Worm (Caenorhabditis elegans) whole organism, L2 larva: ENCODE measurements around the gene ZK354.6.
"Not testable (repeated sequence)": the region's sequence is repeated elsewhere in the genome, so short reads cannot be mapped to it uniquely, and the experiment has no call there.

Experiments used
- F13H6.1 ChIP-seq: sonication (generic microtip); optimal IDR thresholded peaks from 2 replicates; lab custom pipeline; 2016; ENCODE audit warnings: missing genetic modification characterization, missing compliant biosample characterization
- R02D3.7 ChIP-seq: fragments of 150-350 bp; optimal IDR thresholded peaks from 2 replicates; lab custom pipeline; 2014; ENCODE audit warnings: missing biosample characterization, missing genetic modification characterization
- Y55F3AM.14 ChIP-seq: fragments of 200-800 bp; sonication (Bioruptor generic); optimal IDR thresholded peaks from 2 replicates; lab custom pipeline; 2018; ENCODE audit warnings: mild to moderate bottlenecking, missing genetic modification characterization, missing compliant biosample characterization
- ZK546.5 ChIP-seq: sonication (generic microtip); optimal IDR thresholded peaks from 2 replicates; lab custom pipeline; 2017; ENCODE audit warnings: missing biosample characterization, missing genetic modification characterization
- alr-1 ChIP-seq: fragments of 150-350 bp; optimal IDR thresholded peaks from 2 replicates; lab custom pipeline; 2014; ENCODE audit warnings: missing biosample characterization, missing genetic modification characterization
- blmp-1 ChIP-seq: sonication (generic microtip); optimal IDR thresholded peaks from 2 replicates; lab custom pipeline; 2017; ENCODE audit warnings: missing genetic modification characterization, mild to moderate bottlenecking, missing compliant biosample characterization, antibody characterized with exemption, moderate library complexity; ENCODE audit not compliant: insufficient read depth
- ceh-82 ChIP-seq: fragments of 150-350 bp; optimal IDR thresholded peaks from 2 replicates; lab custom pipeline; 2014; ENCODE audit warnings: missing biosample characterization, missing genetic modification characterization
- crh-2 ChIP-seq: sonication (generic microtip); optimal IDR thresholded peaks from 2 replicates; lab custom pipeline; 2017; ENCODE audit warnings: missing biosample characterization, missing genetic modification characterization
- dmd-4 ChIP-seq: sonication (generic microtip); optimal IDR thresholded peaks from 2 replicates; lab custom pipeline; 2017; ENCODE audit warnings: missing biosample characterization, missing genetic modification characterization
- egl-27 ChIP-seq: sonication (generic microtip); optimal IDR thresholded peaks from 3 replicates; lab custom pipeline; 2017; ENCODE audit warnings: missing biosample characterization, missing genetic modification reagents, missing genetic modification characterization
- elt-1 ChIP-seq: fragments of 150-350 bp; optimal IDR thresholded peaks from 2 replicates; lab custom pipeline; 2014; ENCODE audit warnings: missing biosample characterization, missing genetic modification characterization
- fos-1 ChIP-seq: fragments of 150-350 bp; optimal IDR thresholded peaks from 2 replicates; lab custom pipeline; 2014; ENCODE audit warnings: missing biosample characterization, missing genetic modification characterization
- gmeb-1 ChIP-seq: fragments of 150-350 bp; optimal IDR thresholded peaks from 2 replicates; lab custom pipeline; 2014; ENCODE audit warnings: missing biosample characterization, missing genetic modification characterization
- lin-11 ChIP-seq: fragments of 150-350 bp; sonication (generic microtip); optimal IDR thresholded peaks from 2 replicates; lab custom pipeline; 2014; ENCODE audit warnings: missing biosample characterization, missing genetic modification characterization, inconsistent platforms, mixed read lengths
- lin-13 ChIP-seq: fragments of 150-350 bp; optimal IDR thresholded peaks from 2 replicates; lab custom pipeline; 2014; ENCODE audit warnings: missing biosample characterization, missing genetic modification reagents, missing genetic modification characterization
- lin-39 ChIP-seq: fragments of 150-350 bp; optimal IDR thresholded peaks from 2 replicates; lab custom pipeline; 2014; ENCODE audit warnings: missing biosample characterization, missing genetic modification reagents, missing genetic modification characterization
- lsy-2 ChIP-seq, 2 experiments: fragments of 150-350 bp in 1 of 2; sonication (generic microtip) in 1 of 2; optimal IDR thresholded peaks; 2 replicates each; lab custom pipeline; 2014 to 2017; ENCODE audit warnings: missing biosample characterization in 2 of 2, missing genetic modification characterization in 2 of 2
- mab-5 ChIP-seq: fragments of 150-350 bp; optimal IDR thresholded peaks from 2 replicates; lab custom pipeline; 2014; ENCODE audit warnings: missing biosample characterization, missing genetic modification characterization
- mbf-1 ChIP-seq: sonication (generic microtip); optimal IDR thresholded peaks from 2 replicates; lab custom pipeline; 2017; ENCODE audit warnings: missing biosample characterization, missing genetic modification characterization
- mdl-1 ChIP-seq, 2 experiments: fragments of 150-350 bp in 1 of 2; sonication (generic microtip) in 1 of 2; optimal IDR thresholded peaks; 2 replicates each; lab custom pipeline; 2017; ENCODE audit warnings: missing biosample characterization in 2 of 2, missing genetic modification characterization in 2 of 2
- nhr-10 ChIP-seq: sonication (generic microtip); optimal IDR thresholded peaks from 2 replicates; lab custom pipeline; 2017; ENCODE audit warnings: missing biosample characterization, missing genetic modification characterization
- nhr-11 ChIP-seq: fragments of 150-350 bp; optimal IDR thresholded peaks from 2 replicates; lab custom pipeline; 2014; ENCODE audit warnings: missing biosample characterization, missing genetic modification characterization
- nhr-12 ChIP-seq: fragments of 150-350 bp; optimal IDR thresholded peaks from 2 replicates; lab custom pipeline; 2014; ENCODE audit warnings: missing biosample characterization, missing genetic modification characterization
- nhr-129 ChIP-seq: fragments of 150-350 bp; optimal IDR thresholded peaks from 2 replicates; lab custom pipeline; 2014; ENCODE audit warnings: missing biosample characterization, missing genetic modification characterization
- nhr-23 ChIP-seq: fragments of 150-350 bp; optimal IDR thresholded peaks from 2 replicates; lab custom pipeline; 2014; ENCODE audit warnings: missing biosample characterization, missing genetic modification reagents, missing genetic modification characterization
- nhr-237 ChIP-seq: fragments of 150-350 bp; optimal IDR thresholded peaks from 2 replicates; lab custom pipeline; 2014; ENCODE audit warnings: missing biosample characterization, missing genetic modification characterization
- nhr-6 ChIP-seq: fragments of 150-350 bp; optimal IDR thresholded peaks from 2 replicates; lab custom pipeline; 2014; ENCODE audit warnings: missing biosample characterization, missing genetic modification characterization
- nhr-77 ChIP-seq: fragments of 150-350 bp; optimal IDR thresholded peaks from 2 replicates; lab custom pipeline; 2014; ENCODE audit warnings: missing biosample characterization, missing genetic modification characterization
- peb-1 ChIP-seq: fragments of 150-350 bp; optimal IDR thresholded peaks from 2 replicates; lab custom pipeline; 2014; ENCODE audit warnings: missing biosample characterization, missing genetic modification characterization
- sem-4 ChIP-seq: fragments of 150-350 bp; optimal IDR thresholded peaks from 2 replicates; lab custom pipeline; 2014; ENCODE audit warnings: missing biosample characterization, missing genetic modification reagents, missing genetic modification characterization
- skn-1 ChIP-seq: sonication (generic microtip); optimal IDR thresholded peaks from 2 replicates; lab custom pipeline; 2017; ENCODE audit warnings: missing biosample characterization, missing genetic modification characterization
- sma-3 ChIP-seq: sonication (generic microtip); optimal IDR thresholded peaks from 2 replicates; lab custom pipeline; 2016; ENCODE audit warnings: missing genetic modification reagents, missing genetic modification characterization, missing compliant biosample characterization
- sma-9 ChIP-seq, 2 experiments: fragments of 150-350 bp in 1 of 2; sonication (generic microtip) in 1 of 2; optimal IDR thresholded peaks; 2 replicates each; lab custom pipeline; 2014 to 2016; ENCODE audit warnings: missing genetic modification characterization in 2 of 2, mild to moderate bottlenecking in 1 of 2, missing biosample characterization in 1 of 2, missing compliant biosample characterization in 1 of 2, missing genetic modification reagents in 1 of 2, moderate library complexity in 1 of 2
- snpc-4 ChIP-seq: fragments of 150-350 bp; optimal IDR thresholded peaks from 2 replicates; lab custom pipeline; 2014; ENCODE audit warnings: missing biosample characterization, missing genetic modification characterization
- unc-39 ChIP-seq: fragments of 150-350 bp; optimal IDR thresholded peaks from 2 replicates; lab custom pipeline; 2014; ENCODE audit warnings: missing biosample characterization, missing genetic modification characterization
- unc-55 ChIP-seq: fragments of 150-350 bp; sonication (generic microtip); optimal IDR thresholded peaks from 3 replicates; lab custom pipeline; 2014; ENCODE audit warnings: missing biosample characterization, missing genetic modification reagents, missing genetic modification characterization
- unc-62 ChIP-seq: fragments of 150-350 bp; optimal IDR thresholded peaks from 2 replicates; lab custom pipeline; 2014; ENCODE audit warnings: missing biosample characterization, missing genetic modification reagents, missing genetic modification characterization
- ztf-11 ChIP-seq: sonication (generic microtip); optimal IDR thresholded peaks from 2 replicates; lab custom pipeline; 2017; ENCODE audit warnings: missing biosample characterization, missing genetic modification characterization
- ztf-4 ChIP-seq: fragments of 150-350 bp; optimal IDR thresholded peaks from 2 replicates; lab custom pipeline; 2014; ENCODE audit warnings: missing biosample characterization, missing genetic modification characterization

ZK354.6 gene

DNA sequence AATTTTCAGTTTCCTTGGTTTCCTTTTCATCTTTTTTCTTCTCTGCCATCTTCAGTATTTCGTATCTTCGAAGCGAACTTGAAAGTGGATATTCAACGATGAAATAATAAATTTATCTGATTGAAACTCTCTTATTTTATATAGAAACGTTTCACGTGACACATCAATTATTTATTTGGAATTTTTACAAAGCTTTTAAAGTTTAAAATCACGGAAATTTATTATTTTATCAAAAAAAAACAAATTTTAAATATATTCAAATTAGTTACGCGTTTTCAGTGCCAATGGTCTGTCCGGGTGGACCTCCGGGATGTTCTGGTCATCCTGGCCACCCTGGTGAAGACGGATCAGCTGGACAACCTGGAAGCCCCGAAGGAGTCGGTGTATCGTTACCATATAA lies 5.7 kb upstream of the ZK354.6 start, which contains the start of gene ZK354.7:
ZK354.7 (minus strand) TSS at position 101 of the 400 bp plus-strand sequence.
- no peak for TF ChIP-seq gmeb-1
- TF ChIP-seq ztf-11 (tag; lab: Kevin White, UChicago) = no peak
- TF ChIP-seq ztf-4 = no peak
- no peak for TF ChIP-seq elt-1 (tag; lab: Kevin White, UChicago)
- no peak for TF ChIP-seq ceh-82
- TF ChIP-seq Y55F3AM.14 = no peak
- no peak for TF ChIP-seq nhr-237 (tag; lab: Kevin White, UChicago)
- no peak for TF ChIP-seq R02D3.7
- no peak for TF ChIP-seq skn-1 (tag; lab: Kevin White, UChicago)

DNA sequence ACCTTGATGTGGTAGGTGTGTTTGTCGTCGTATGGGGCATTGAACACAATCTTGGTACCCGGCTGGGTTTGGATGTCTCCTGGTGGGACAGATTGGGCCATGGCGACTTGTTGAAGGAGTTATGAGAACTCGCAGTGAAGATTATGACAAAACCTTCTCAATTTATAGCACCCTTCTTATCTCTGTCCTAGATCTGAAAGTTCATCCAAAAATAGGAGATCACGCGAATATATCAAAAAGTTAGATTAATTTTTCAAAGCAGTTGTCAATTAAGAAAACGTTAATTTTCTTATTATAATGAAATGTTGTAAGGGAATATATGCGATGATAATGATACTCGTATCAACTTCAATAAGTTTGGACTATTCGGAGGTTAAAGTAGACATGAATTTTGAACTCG lies 2.1 kb downstream of the ZK354.6 start, which contains the start of gene msp-51:
msp-51 (minus strand) TSS at position 101 of the 400 bp plus-strand sequence.
- TF ChIP-seq egl-27, nhr-129, blmp-1 (tag; lab: Kevin White, UChicago): not testable (repeated sequence)

DNA sequence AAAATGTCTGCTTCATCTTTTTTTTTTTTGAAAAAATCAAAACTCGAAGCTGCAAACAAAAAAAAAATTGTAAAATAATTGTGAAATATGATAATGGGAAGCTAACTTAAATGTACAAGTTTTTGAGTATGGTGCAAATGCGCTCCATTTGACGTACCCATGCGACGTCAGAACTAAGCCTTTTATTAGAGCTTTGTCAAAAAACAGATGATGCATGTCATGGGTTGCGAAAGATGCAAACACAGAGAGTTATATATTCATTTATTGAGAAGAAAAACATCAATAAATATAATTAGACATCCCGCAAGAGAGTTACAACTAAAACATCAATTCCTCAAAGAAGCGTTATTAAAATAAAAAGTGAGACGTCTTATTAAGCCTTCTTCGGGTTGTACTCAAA lies 2.9 kb downstream of the ZK354.6 start:
- no peak for TF ChIP-seq lin-13 (GFP tag; lab: Kevin White, UChicago)
- no peak for TF ChIP-seq gmeb-1
- TF ChIP-seq fos-1 = no peak
- TF ChIP-seq mdl-1 (tag; optimal IDR thresholded peaks at IDR 0.05; lab: Kevin White, UChicago) = no peak
- no peak for TF ChIP-seq lin-11 (tag; lab: Kevin White, UChicago)
- no peak for TF ChIP-seq F13H6.1 (tag; lab: Kevin White, UChicago)
- no peak for TF ChIP-seq ztf-11 (tag; lab: Kevin White, UChicago)
- no peak for TF ChIP-seq snpc-4 (tag; lab: Kevin White, UChicago)
- no peak for TF ChIP-seq dmd-4 (tag; lab: Kevin White, UChicago)
- no peak for TF ChIP-seq ztf-4
- no peak for TF ChIP-seq nhr-23 (tag; lab: Kevin White, UChicago)
- TF ChIP-seq ZK546.5 (tag; lab: Kevin White, UChicago) = no peak
- TF ChIP-seq alr-1 = no peak
- no peak for TF ChIP-seq sma-3 (GFP tag; lab: Kevin White, UChicago)
- TF ChIP-seq nhr-77 = no peak
- TF ChIP-seq sem-4 (tag; lab: Kevin White, UChicago) = no peak
- TF ChIP-seq, all 48 proteins: peak for 0

DNA sequence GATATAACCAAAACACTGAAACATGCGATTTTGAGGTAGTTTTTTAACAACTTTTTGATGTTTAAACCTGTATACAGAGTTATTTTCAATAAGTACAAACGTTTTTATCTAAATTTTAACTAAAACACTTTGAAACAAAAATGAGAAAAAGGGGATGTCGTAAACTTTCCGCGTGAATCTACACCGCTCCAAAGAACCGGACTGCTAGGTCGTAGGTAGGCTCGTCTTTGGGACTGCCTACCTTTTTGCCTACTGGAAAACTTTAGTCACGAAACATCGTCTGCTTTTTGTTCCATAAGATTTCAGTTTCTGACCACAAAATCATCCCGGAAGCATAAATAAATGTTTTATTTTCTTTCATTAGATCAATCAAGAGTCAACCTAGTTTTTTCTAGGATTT lies 6.1 kb downstream of the ZK354.6 start:
- TF ChIP-seq nhr-11 (tag; lab: Kevin White, UChicago) (no peak), nhr-12 (no peak), mab-5 (tag; lab: Kevin White, UChicago) (no peak), mbf-1 (tag; lab: Kevin White, UChicago) (no peak), lin-39 (tag; lab: Kevin White, UChicago) (no peak), blmp-1 (tag; lab: Kevin White, UChicago) (no peak), sem-4 (tag; lab: Kevin White, UChicago) (no peak), lsy-2 (tag; optimal IDR thresholded peaks at IDR 0.05; lab: Kevin White, UChicago) (no peak), unc-62 (GFP tag; lab: Kevin White, UChicago) (no peak), Y55F3AM.14 (no peak), alr-1 (no peak), unc-39 (tag; lab: Kevin White, UChicago) (no peak), unc-55 (GFP tag; lab: Kevin White, UChicago) (no peak), ceh-82 (no peak), lin-11 (tag; lab: Kevin White, UChicago) (no peak), mdl-1 (tag; optimal IDR thresholded peaks at IDR 0.05; lab: Kevin White, UChicago) (no peak)

DNA sequence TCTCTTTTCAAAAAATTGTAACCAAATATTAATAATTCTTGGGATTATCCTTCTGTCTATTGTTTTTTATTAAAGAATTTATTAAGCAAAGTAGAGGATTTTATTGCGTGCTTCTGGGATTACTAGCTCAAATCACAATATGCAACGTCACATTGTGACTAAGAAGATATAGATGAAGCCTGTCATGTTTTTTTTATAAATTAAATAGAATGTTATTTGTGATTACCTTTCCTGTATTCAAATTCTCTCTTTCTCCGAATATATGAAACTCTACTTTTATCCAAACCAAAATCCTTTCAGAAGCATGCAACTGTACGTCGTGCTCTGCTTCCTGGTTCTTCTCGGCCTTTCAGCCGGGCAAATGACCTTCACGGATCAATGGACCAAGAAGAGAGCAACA lies 6.8 kb downstream of the ZK354.6 start, which contains the start of gene nlp-47:
nlp-47 (plus strand) TSS at position 301 of the 400 bp plus-strand sequence.
- TF ChIP-seq lin-13 (GFP tag; lab: Kevin White, UChicago) (no peak), unc-62 (GFP tag; lab: Kevin White, UChicago) (no peak), nhr-6 (no peak), peb-1 (tag; lab: Kevin White, UChicago) (no peak), nhr-23 (tag; lab: Kevin White, UChicago) (no peak), nhr-237 (tag; lab: Kevin White, UChicago) (no peak), sma-9 (GFP tag; optimal IDR thresholded peaks at IDR 0.05; lab: Kevin White, UChicago) (no peak), sma-9 (tag; optimal IDR thresholded peaks at IDR 0.05; lab: Kevin White, UChicago) (no peak), nhr-10 (tag; lab: Kevin White, UChicago) (no peak), egl-27 (tag; lab: Kevin White, UChicago) (no peak), gmeb-1 (no peak), crh-2 (tag; lab: Kevin White, UChicago) (no peak), nhr-12 (no peak), R02D3.7 (no peak), ZK546.5 (tag; lab: Kevin White, UChicago) (no peak)
